Worm (Caenorhabditis elegans) whole organism, L4 larva: Measurements from ENCODE around the gene nlp-69.

ENCODE experiments used
- F37D6.2 ChIP-seq: sonication (generic microtip); optimal IDR thresholded peaks from 2 replicates; lab custom pipeline; 2016; ENCODE audit warnings: mild to moderate bottlenecking, missing genetic modification characterization, missing compliant biosample characterization
- F44E2.7 ChIP-seq: fragments of 200-800 bp; sonication (Bioruptor generic); IDR thresholded peaks from 2 replicates; pipeline ENCODE4 v2.1.2; 2022; ENCODE audit warnings: missing genetic modification characterization, missing compliant biosample characterization
- F49E8.2 ChIP-seq: sonication (generic microtip); optimal IDR thresholded peaks from 2 replicates; lab custom pipeline; 2016; ENCODE audit warnings: missing compliant biosample characterization, mild to moderate bottlenecking, missing genetic modification characterization, borderline replicate concordance
- Y48G9A.11 ChIP-seq: fragments of 200-800 bp; sonication (Bioruptor generic); IDR thresholded peaks from 2 replicates; pipeline ENCODE4 v1.3.6; 2022; ENCODE audit warnings: missing genetic modification reagents, missing genetic modification characterization, missing compliant biosample characterization
- ceh-20 ChIP-seq: fragments of 200-800 bp; sonication (Bioruptor generic); IDR thresholded peaks from 2 replicates; pipeline ENCODE4 v1.3.6; 2022; ENCODE audit warnings: missing genetic modification reagents, missing genetic modification characterization, missing compliant biosample characterization
- ceh-28 ChIP-seq: fragments of 150-350 bp; optimal IDR thresholded peaks from 2 replicates; lab custom pipeline; 2014; ENCODE audit warnings: missing biosample characterization, missing genetic modification reagents, missing genetic modification characterization
- ceh-44 ChIP-seq: fragments of 200-800 bp; sonication (Bioruptor generic); IDR thresholded peaks from 2 replicates; pipeline ENCODE4 v1.3.6; 2022; ENCODE audit warnings: missing genetic modification reagents, missing genetic modification characterization, missing compliant biosample characterization
- ces-1 ChIP-seq: fragments of 150-350 bp; sonication (generic microtip); optimal IDR thresholded peaks from 4 replicates; lab custom pipeline; 2014; ENCODE audit warnings: missing biosample characterization, missing genetic modification reagents, missing genetic modification characterization
- daf-8 ChIP-seq: fragments of 200-800 bp; sonication (Bioruptor generic); IDR thresholded peaks from 2 replicates; pipeline ENCODE4 v1.3.6; 2022; ENCODE audit warnings: missing genetic modification characterization, missing compliant biosample characterization
- dpl-1 ChIP-seq: fragments of 150-350 bp; optimal IDR thresholded peaks from 2 replicates; lab custom pipeline; 2014; ENCODE audit warnings: missing biosample characterization, missing genetic modification reagents, missing genetic modification characterization
- dve-1 ChIP-seq: sonication (generic microtip); optimal IDR thresholded peaks from 2 replicates; lab custom pipeline; 2017; ENCODE audit warnings: antibody characterized with exemption, mild to moderate bottlenecking, missing genetic modification characterization, missing compliant biosample characterization; ENCODE audit not compliant: insufficient read depth
- fkh-10 ChIP-seq: fragments of 150-350 bp; optimal IDR thresholded peaks from 2 replicates; lab custom pipeline; 2014; ENCODE audit warnings: missing biosample characterization, missing genetic modification reagents, missing genetic modification characterization
- hif-1 ChIP-seq, 2 experiments: sonication (generic microtip); optimal IDR thresholded peaks; 2 replicates each; lab custom pipeline; 2016 to 2017; ENCODE audit warnings: missing compliant biosample characterization in 2 of 2, missing genetic modification characterization in 2 of 2, missing genetic modification reagents in 2 of 2, missing genotype in 2 of 2, mild to moderate bottlenecking in 1 of 2
- lim-7 ChIP-seq: fragments of 200-800 bp; sonication (Bioruptor generic); IDR thresholded peaks from 2 replicates; pipeline ENCODE4 v1.3.6; 2022; ENCODE audit warnings: missing genetic modification characterization, missing compliant biosample characterization
- lin-13 ChIP-seq: fragments of 150-350 bp; optimal IDR thresholded peaks from 2 replicates; lab custom pipeline; 2014; ENCODE audit warnings: missing biosample characterization, missing genetic modification reagents, missing genetic modification characterization
- lin-15B ChIP-seq: fragments of 150-350 bp; sonication (generic microtip); optimal IDR thresholded peaks from 3 replicates; lab custom pipeline; 2014; ENCODE audit warnings: missing biosample characterization, missing genetic modification characterization
- lir-3 ChIP-seq: sonication (generic microtip); optimal IDR thresholded peaks from 2 replicates; lab custom pipeline; 2016; ENCODE audit warnings: mild to moderate bottlenecking, missing genetic modification characterization, missing compliant biosample characterization
- mdl-1 ChIP-seq, 2 experiments: fragments of 150-350 bp in 1 of 2; sonication (generic microtip) in 1 of 2; optimal IDR thresholded peaks; 2 replicates each; lab custom pipeline; 2014 to 2017; ENCODE audit warnings: missing biosample characterization in 2 of 2, missing genetic modification characterization in 2 of 2
- mes-2 ChIP-seq: sonication (generic microtip); optimal IDR thresholded peaks from 2 replicates; lab custom pipeline; 2016; ENCODE audit warnings: missing genotype, mild to moderate bottlenecking, missing genetic modification characterization, missing compliant biosample characterization; ENCODE audit not compliant: poor library complexity, severe bottlenecking
- mxl-2 ChIP-seq: fragments of 200-800 bp; sonication (Bioruptor generic); conservative IDR thresholded peaks from 2 replicates; pipeline ENCODE4 v1.3.6; 2022; ENCODE audit warnings: missing genetic modification reagents, missing genetic modification characterization, missing compliant biosample characterization
- mxl-3 ChIP-seq: fragments of 200-800 bp; sonication (Bioruptor generic); optimal IDR thresholded peaks from 2 replicates; lab custom pipeline; 2018; ENCODE audit warnings: mild to moderate bottlenecking, missing genetic modification characterization, missing compliant biosample characterization
- nhr-10 ChIP-seq: fragments of 150-350 bp; optimal IDR thresholded peaks from 2 replicates; lab custom pipeline; 2014; ENCODE audit warnings: missing biosample characterization, missing genetic modification characterization
- nhr-111 ChIP-seq: fragments of 200-800 bp; sonication (Bioruptor generic); optimal IDR thresholded peaks from 2 replicates; lab custom pipeline; 2018; ENCODE audit warnings: mild to moderate bottlenecking, missing genetic modification characterization, missing compliant biosample characterization
- nhr-25 ChIP-seq: sonication (generic microtip); optimal IDR thresholded peaks from 2 replicates; lab custom pipeline; 2017; ENCODE audit warnings: missing genetic modification characterization, mild to moderate bottlenecking, missing compliant biosample characterization, antibody characterized with exemption, moderate library complexity, borderline replicate concordance; ENCODE audit not compliant: insufficient read depth
- nhr-42 ChIP-seq: fragments of 200-800 bp; sonication (Bioruptor generic); IDR thresholded peaks from 2 replicates; pipeline ENCODE4 v1.3.6; 2022; ENCODE audit warnings: missing genetic modification characterization, missing compliant biosample characterization
- pha-4 ChIP-seq, 2 experiments: fragments of 150-350 bp in 1 of 2; fragments of 200-800 bp in 1 of 2; sonication (Bioruptor generic) in 1 of 2; IDR thresholded peaks in 1 of 2; optimal IDR thresholded peaks in 1 of 2; 2 replicates each; pipeline versions ENCODE4 v1.3.6 to Lab custom; 2014 to 2022; ENCODE audit warnings: missing genetic modification characterization in 2 of 2, missing genetic modification reagents in 2 of 2, missing biosample characterization in 1 of 2, missing compliant biosample characterization in 1 of 2
- set-16 ChIP-seq: fragments of 200-800 bp; sonication (Bioruptor generic); IDR thresholded peaks from 2 replicates; pipeline ENCODE4 v1.3.6; 2022; ENCODE audit warnings: missing genetic modification reagents, missing genetic modification characterization, missing compliant biosample characterization
- snpc-1.2 ChIP-seq: fragments of 200-800 bp; sonication (Bioruptor generic); IDR thresholded peaks from 2 replicates; pipeline ENCODE4 v1.3.6; 2022; ENCODE audit warnings: missing genetic modification reagents, missing genetic modification characterization, missing compliant biosample characterization
- tra-1 ChIP-seq: fragments of 200-800 bp; sonication (Bioruptor generic); IDR thresholded peaks from 2 replicates; pipeline ENCODE4 v1.3.6; 2022; ENCODE audit warnings: missing genetic modification reagents, missing genetic modification characterization, missing compliant biosample characterization
- unc-130 ChIP-seq: sonication (generic microtip); optimal IDR thresholded peaks from 2 replicates; lab custom pipeline; 2016; ENCODE audit warnings: missing genetic modification reagents, missing genetic modification characterization, missing compliant biosample characterization
- vab-7 ChIP-seq: fragments of 200-800 bp; sonication (Bioruptor generic); IDR thresholded peaks from 2 replicates; pipeline ENCODE4 v1.3.6; 2022; ENCODE audit warnings: missing genetic modification reagents, missing genetic modification characterization, missing compliant biosample characterization

Gene nlp-69

ce11 chrV:20120623-20121165, 25.9 kb upstream of the nlp-69 start, which contains the start of gene ncx-1:
TSS of gene ncx-1 (minus strand) at chrV:20120673.
- TF ChIP-seq set-16 (GFP tag; lab: Robert Waterston, UW) (peak; percentile 70), nhr-111 (GFP tag; lab: Kevin White, UChicago) (no peak), pha-4 (GFP tag; IDR thresholded peaks at IDR 0.05; lab: Robert Waterston, UW) (0 out of 2 replicates have a peak, but pooled peaks have one; percentile 19), pha-4 (tag; optimal IDR thresholded peaks at IDR 0.05; lab: Kevin White, UChicago) (no peak), snpc-1.2 (no peak)

ce11 chrV:20119770-20120169, 25.0 kb upstream of the nlp-69 start:
- TF ChIP-seq fkh-10 (GFP tag; lab: Kevin White, UChicago): no peak
- TF ChIP-seq tra-1 (GFP tag; lab: Robert Waterston, UW): no peak
- no peak for TF ChIP-seq nhr-10
- no peak for TF ChIP-seq lim-7
- TF ChIP-seq ceh-20 (GFP tag; lab: Robert Waterston, UW): no peak
- TF ChIP-seq mxl-3 (GFP tag; lab: Kevin White, UChicago): no peak
- TF ChIP-seq daf-8 (GFP tag; lab: Robert Waterston, UW): no peak
- TF ChIP-seq F44E2.7 (GFP tag; lab: Robert Waterston, UW): no peak
- no peak for TF ChIP-seq ces-1 (GFP tag; lab: Kevin White, UChicago)
- TF ChIP-seq nhr-42 (GFP tag; lab: Robert Waterston, UW): no peak
- no peak for TF ChIP-seq vab-7 (GFP tag; lab: Robert Waterston, UW)
- TF ChIP-seq dve-1 (tag; lab: Kevin White, UChicago): no peak
- no peak for TF ChIP-seq ceh-44 (GFP tag; lab: Robert Waterston, UW)
- TF ChIP-seq lin-15B (tag; lab: Kevin White, UChicago): no peak
- TF ChIP-seq F37D6.2: no peak
- TF ChIP-seq mxl-2 (GFP tag; lab: Robert Waterston, UW): no peak

ce11 chrV:20105210-20105793, 10.5 kb upstream of the nlp-69 start:
- TF ChIP-seq ceh-28 (peak; percentile 100), F44E2.7 (GFP tag; lab: Robert Waterston, UW) (peak; percentile 90; the same call in 1 of the 2 replicates), nhr-25 (tag; lab: Kevin White, UChicago) (no peak)

ce11 chrV:20104417-20104816, 9.6 kb upstream of the nlp-69 start:
- TF ChIP-seq mxl-3 (GFP tag; lab: Kevin White, UChicago) (no peak), ceh-28 (peak; percentile 84)

- TF ChIP-seq set-16 (GFP tag; lab: Robert Waterston, UW): peak; percentile 74
- TF ChIP-seq Y48G9A.11 (GFP tag; lab: Robert Waterston, UW): no peak
Observed at ce11 chrV:20097164-20097563, 2.4 kb upstream of the nlp-69 start.

- no peak for TF ChIP-seq daf-8 (GFP tag; lab: Robert Waterston, UW)
- TF ChIP-seq F44E2.7 (GFP tag; lab: Robert Waterston, UW): no peak
Observed at ce11 chrV:20093940-20094339, 868 bp downstream of the nlp-69 start.

ce11 chrV:20090698-20091313, 4.0 kb downstream of the nlp-69 start, which contains the start of the genes dcs-1 and sec-23:
TSS of gene dcs-1 (minus strand) at chrV:20090743.
TSS of gene sec-23 (plus strand) at chrV:20091263.
- TF ChIP-seq ceh-28 (no peak), F49E8.2 (tag; lab: Kevin White, UChicago) (no peak), lin-13 (GFP tag; lab: Kevin White, UChicago) (peak; percentile 7), unc-130 (GFP tag; lab: Kevin White, UChicago) (peak; percentile 69), hif-1 (tag; optimal IDR thresholded peaks at IDR 0.05; lab: Kevin White, UChicago) (peak in 1 of 2 experiments; percentile 49), lir-3 (no peak), dpl-1 (GFP tag; lab: Kevin White, UChicago) (peak; percentile 18), F44E2.7 (GFP tag; lab: Robert Waterston, UW) (0 out of 2 replicates have a peak, but pooled peaks have one; percentile 52), mdl-1 (tag; optimal IDR thresholded peaks at IDR 0.05; lab: Kevin White, UChicago) (peak in 1 of 2 experiments; percentile 66), mes-2 (tag; lab: Kevin White, UChicago) (peak; percentile 88), mxl-3 (GFP tag; lab: Kevin White, UChicago) (peak; percentile 80)
- TF ChIP-seq, all 104 proteins: peak for 8
